Worm (Caenorhabditis elegans): ENCODE measurements around the gene tbc-9.

ce11 chrIV:13505144-13505543 lies 2.5 kb upstream of the tbc-9 start, which contains the start of gene seld-1:
- TF ChIP-seq nhr-76 (tag; optimal IDR thresholded peaks at IDR 0.05) = no peak
- no peak for TF ChIP-seq pha-4 (tag; optimal IDR thresholded peaks at IDR 0.05)
- no peak for TF ChIP-seq hlh-1 (tag; optimal IDR thresholded peaks at IDR 0.05)
- TF ChIP-seq mep-1 (tag; optimal IDR thresholded peaks at IDR 0.05) = no peak
- no peak for TF ChIP-seq nhr-237 (tag; optimal IDR thresholded peaks at IDR 0.05)
- TF ChIP-seq ceh-39 (tag; optimal IDR thresholded peaks at IDR 0.05) = no peak
- TF ChIP-seq snpc-4 (tag; optimal IDR thresholded peaks at IDR 0.05) = no peak
- no peak for TF ChIP-seq lsy-2 (tag; optimal IDR thresholded peaks at IDR 0.05)
- TF ChIP-seq mab-5 (tag; optimal IDR thresholded peaks at IDR 0.05) = no peak
- no peak for TF ChIP-seq mls-2 (tag; optimal IDR thresholded peaks at IDR 0.05)
- TF ChIP-seq ztf-11 (tag; optimal IDR thresholded peaks at IDR 0.05) = no peak
- TF ChIP-seq lin-32 (GFP tag; optimal IDR thresholded peaks at IDR 0.05) = no peak
- no peak for TF ChIP-seq unc-62 (GFP tag; optimal IDR thresholded peaks at IDR 0.05)
